Fruit fly (Drosophila melanogaster) whole organism, pupa: ENCODE data around the gene fig.

ENCODE experiments used
- CG17806 ChIP-seq: fragments of 200-800 bp; sonication (Bioruptor generic); optimal IDR thresholded peaks from 2 replicates; lab custom pipeline; 2018; ENCODE audit warnings: missing biosample characterization, mild to moderate bottlenecking, missing genetic modification characterization, moderate library complexity
- CG32121 ChIP-seq: fragments of 200-800 bp; sonication (Bioruptor generic); IDR thresholded peaks from 2 replicates; pipeline ENCODE4 v1.3.6; 2022; ENCODE audit warnings: missing biosample characterization, missing genetic modification characterization
- CG8159 ChIP-seq: fragments of 200-800 bp; sonication (Bioruptor generic); optimal IDR thresholded peaks from 3 replicates; lab custom pipeline; 2018; ENCODE audit warnings: missing biosample characterization, mild to moderate bottlenecking, missing genetic modification characterization, moderate library complexity
- EcR ChIP-seq: fragments of 200-800 bp; sonication (Bioruptor generic); optimal IDR thresholded peaks from 3 replicates; lab custom pipeline; 2019; ENCODE audit warnings: missing biosample characterization, missing genetic modification characterization, mild to moderate bottlenecking, moderate library complexity, missing genetic modification reagents
- Pif1A ChIP-seq: fragments of 200-800 bp; sonication (Bioruptor generic); optimal IDR thresholded peaks from 3 replicates; lab custom pipeline; 2016; ENCODE audit warnings: missing biosample characterization, missing genetic modification characterization
- gl ChIP-seq: fragments of 200-800 bp; sonication (Bioruptor generic); optimal IDR thresholded peaks from 2 replicates; lab custom pipeline; 2018; ENCODE audit warnings: missing biosample characterization, mild to moderate bottlenecking, missing genetic modification characterization

DNA sequence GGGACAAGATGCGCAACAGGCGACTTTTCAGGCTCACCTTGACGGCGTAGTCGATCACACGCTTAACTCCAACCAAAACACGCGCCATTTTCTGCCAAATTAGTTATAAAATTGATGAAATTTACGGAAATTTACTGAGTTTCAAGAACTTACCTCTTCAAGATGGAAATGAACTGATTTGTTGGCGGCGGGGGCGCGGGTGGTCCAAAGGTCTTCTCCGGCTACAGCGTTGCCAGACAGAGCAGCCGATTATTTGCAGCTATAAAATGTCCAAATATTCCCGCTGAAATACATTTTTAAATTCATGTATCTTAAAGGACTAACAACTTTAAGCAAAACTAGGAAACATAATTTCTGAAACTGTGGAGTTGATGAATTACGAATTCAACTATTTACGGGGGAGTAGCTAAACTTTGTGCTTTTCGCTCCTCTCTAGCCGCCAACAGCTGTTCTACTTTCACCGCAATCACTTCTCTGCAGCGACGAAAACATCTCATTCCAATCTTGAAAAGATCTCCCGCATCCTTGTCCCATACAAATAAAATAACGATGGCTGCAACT, 22.6 kb upstream of the fig start, which contains the start of the genes Etfb and CG7789:
- no peak for TF ChIP-seq EcR (GFP tag; lab: Kevin White, UChicago)
- peak; percentile 97 for TF ChIP-seq gl (tag; lab: Kevin White, UChicago)
- peak; percentile 95 for TF ChIP-seq CG32121 (GFP tag; lab: Robert Waterston, UW)
- peak; percentile 69 for TF ChIP-seq CG17806
- peak; percentile 82 for TF ChIP-seq CG8159
- TF ChIP-seq Pif1A: no peak
